Fruit fly (Drosophila melanogaster) Kc167 (cell line): Measurements from ENCODE around the gene CG11655.

Experiments
- Myc ChIP-seq: fragments of >200 bp; optimal IDR thresholded peaks from 2 replicates; lab custom pipeline; 2017; ENCODE audit warnings: missing external identifiers
- Sin3A ChIP-seq: fragments of >200 bp; optimal IDR thresholded peaks from 2 replicates; lab custom pipeline; 2018; ENCODE audit warnings: missing external identifiers
- h ChIP-seq: fragments of >200 bp; optimal IDR thresholded peaks from 3 replicates; lab custom pipeline; 2018; ENCODE audit warnings: missing external identifiers
- insv ChIP-seq: fragments of >200 bp; optimal IDR thresholded peaks from 3 replicates; lab custom pipeline; 2018; ENCODE audit warnings: missing external identifiers
- psq ChIP-seq: fragments of >200 bp; optimal IDR thresholded peaks from 2 replicates; lab custom pipeline; 2017; ENCODE audit warnings: missing external identifiers
- ttk ChIP-seq: sonication (Bioruptor generic); optimal IDR thresholded peaks from 2 replicates; lab custom pipeline; 2017; ENCODE audit warnings: missing external identifiers

Gene CG11655

dm6 chrX:15453121-15453520, at the start of gene CG11655:
Gene CG11655, plus strand, starts transcription at chrX:15453471.
- TF ChIP-seq h (lab: Kevin White, UChicago), result no peak
- TF ChIP-seq insv (lab: Kevin White, UChicago), result no peak
- TF ChIP-seq psq, result no peak
- no peak for TF ChIP-seq ttk (lab: Kevin White, UChicago)
- TF ChIP-seq Sin3A (lab: Kevin White, UChicago), result no peak
- no peak for TF ChIP-seq Myc (lab: Kevin White, UChicago)

dm6 chrX:15406811-15407210, 46.5 kb upstream of the CG11655 start:
- TF ChIP-seq Myc (lab: Kevin White, UChicago) (no peak), insv (lab: Kevin White, UChicago) (no peak), psq (no peak), Sin3A (lab: Kevin White, UChicago) (no peak), h (lab: Kevin White, UChicago) (no peak), ttk (lab: Kevin White, UChicago) (no peak)

DNA sequence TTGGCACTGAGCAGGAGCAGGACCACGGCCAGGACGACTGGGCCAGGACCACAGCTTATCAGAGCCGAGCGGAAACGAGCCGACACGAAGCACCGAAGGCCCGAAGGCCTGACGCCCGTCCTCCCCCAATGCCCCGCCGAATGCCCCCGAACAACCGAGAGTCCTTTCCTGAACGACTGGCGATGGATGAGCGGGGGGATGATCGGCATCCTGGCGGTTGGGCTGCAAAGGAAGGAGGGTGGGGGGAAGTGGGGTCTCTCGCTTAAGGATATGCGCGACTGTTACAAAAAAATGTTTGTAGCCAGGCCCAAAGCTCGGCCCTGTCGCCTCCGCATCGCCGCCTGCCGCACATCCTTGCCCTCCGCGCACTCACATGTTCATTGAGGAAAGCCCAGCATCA, 12.0 kb upstream of the CG11655 start, which contains the start of gene Cngl:
Cngl (minus strand) TSS at position 8 of the 400 bp plus-strand sequence.
- TF ChIP-seq ttk (lab: Kevin White, UChicago) (no peak), insv (lab: Kevin White, UChicago) (no peak)

- TF ChIP-seq Myc (lab: Kevin White, UChicago) (no peak), ttk (lab: Kevin White, UChicago) (no peak), insv (lab: Kevin White, UChicago) (no peak), psq (no peak), h (lab: Kevin White, UChicago) (no peak), Sin3A (lab: Kevin White, UChicago) (no peak)
Observed at dm6 chrX:15443502-15443901, 9.8 kb upstream of the CG11655 start.

dm6 chrX:15448136-15448535, 5.1 kb upstream of the CG11655 start:
- no peak for TF ChIP-seq Myc (lab: Kevin White, UChicago)
- TF ChIP-seq insv (lab: Kevin White, UChicago), result no peak
- no peak for TF ChIP-seq ttk (lab: Kevin White, UChicago)
- TF ChIP-seq psq, result no peak
- TF ChIP-seq Sin3A (lab: Kevin White, UChicago), result no peak
- TF ChIP-seq h (lab: Kevin White, UChicago), result no peak

dm6 chrX:15448809-15449208, 4.5 kb upstream of the CG11655 start:
- TF ChIP-seq ttk (lab: Kevin White, UChicago), result no peak
- no peak for TF ChIP-seq Myc (lab: Kevin White, UChicago)
- no peak for TF ChIP-seq Sin3A (lab: Kevin White, UChicago)
- TF ChIP-seq h (lab: Kevin White, UChicago), result no peak
- TF ChIP-seq insv (lab: Kevin White, UChicago), result no peak
- no peak for TF ChIP-seq psq

dm6 chrX:15449490-15450326, 3.6 kb upstream of the CG11655 start, which contains the start of the genes Scamp and Ahcy:
Gene Scamp, minus strand, starts transcription at chrX:15449883.
Gene Ahcy, plus strand, starts transcription at chrX:15450261.
- TF ChIP-seq insv (lab: Kevin White, UChicago), result no peak
- no peak for TF ChIP-seq Sin3A (lab: Kevin White, UChicago)
- TF ChIP-seq Myc (lab: Kevin White, UChicago), result no peak
- TF ChIP-seq ttk (lab: Kevin White, UChicago), result no peak
- TF ChIP-seq h (lab: Kevin White, UChicago), result no peak
- TF ChIP-seq psq, result no peak

DNA sequence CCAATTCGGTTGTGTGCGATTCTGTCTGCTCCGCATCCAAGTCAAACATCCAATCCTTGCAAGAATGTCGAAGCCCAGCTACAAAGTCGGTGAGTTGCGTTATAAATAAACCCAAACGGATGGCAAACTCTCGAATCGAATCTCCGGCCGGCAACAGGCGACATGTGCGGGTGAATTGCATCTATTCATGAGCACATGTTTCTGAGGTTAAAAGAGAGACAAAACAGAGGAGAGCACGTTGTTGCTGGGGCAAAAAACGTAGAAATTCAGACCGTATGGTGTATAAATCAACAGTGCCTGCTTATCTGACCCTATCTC, 3.0 kb upstream of the CG11655 start:
- no peak for TF ChIP-seq Myc (lab: Kevin White, UChicago)
- no peak for TF ChIP-seq insv (lab: Kevin White, UChicago)
- TF ChIP-seq Sin3A (lab: Kevin White, UChicago), result no peak
- TF ChIP-seq ttk (lab: Kevin White, UChicago), result no peak
- TF ChIP-seq psq, result no peak
- no peak for TF ChIP-seq h (lab: Kevin White, UChicago)

dm6 chrX:15462436-15462857, 9.2 kb downstream of the CG11655 start, which contains the start of the genes shtd, CG6294 and CG6299:
Gene shtd, minus strand, starts transcription at chrX:15462441.
Gene CG6294, plus strand, starts transcription at chrX:15462722.
Gene CG6299, plus strand, starts transcription at chrX:15462722.
- peak; percentile 87 for TF ChIP-seq insv (lab: Kevin White, UChicago)
- no peak for TF ChIP-seq Sin3A (lab: Kevin White, UChicago)

dm6 chrX:15464531-15464930, 11.3 kb downstream of the CG11655 start:
- TF ChIP-seq psq, result no peak
- TF ChIP-seq ttk (lab: Kevin White, UChicago), result no peak
- TF ChIP-seq Myc (lab: Kevin White, UChicago), result no peak
- TF ChIP-seq insv (lab: Kevin White, UChicago), result no peak
- TF ChIP-seq h (lab: Kevin White, UChicago), result no peak
- TF ChIP-seq Sin3A (lab: Kevin White, UChicago), result no peak

DNA sequence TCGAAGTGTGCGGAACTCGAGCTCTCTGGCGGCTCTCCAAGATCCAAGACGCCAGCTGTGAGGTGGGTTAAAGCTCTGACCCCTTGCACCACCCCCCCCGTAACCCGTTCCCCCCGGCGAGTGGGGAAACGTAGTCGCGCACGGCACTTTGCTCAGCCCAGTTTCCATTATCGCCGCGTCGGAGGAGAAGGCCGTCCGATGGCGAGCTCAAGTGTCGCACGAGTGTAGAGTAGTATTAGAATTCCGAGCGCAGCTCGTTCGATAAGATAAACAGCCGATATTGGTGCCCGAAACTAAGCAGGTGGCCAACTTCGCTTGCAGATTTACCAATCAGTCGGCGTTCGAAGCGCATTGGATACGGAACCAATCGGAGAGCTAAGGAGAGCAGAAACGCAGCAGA, 12.1 kb downstream of the CG11655 start:
- TF ChIP-seq Myc (lab: Kevin White, UChicago), result no peak
- TF ChIP-seq insv (lab: Kevin White, UChicago), result no peak
- TF ChIP-seq psq, result no peak
- no peak for TF ChIP-seq ttk (lab: Kevin White, UChicago)
- no peak for TF ChIP-seq Sin3A (lab: Kevin White, UChicago)
- TF ChIP-seq h (lab: Kevin White, UChicago), result no peak

DNA sequence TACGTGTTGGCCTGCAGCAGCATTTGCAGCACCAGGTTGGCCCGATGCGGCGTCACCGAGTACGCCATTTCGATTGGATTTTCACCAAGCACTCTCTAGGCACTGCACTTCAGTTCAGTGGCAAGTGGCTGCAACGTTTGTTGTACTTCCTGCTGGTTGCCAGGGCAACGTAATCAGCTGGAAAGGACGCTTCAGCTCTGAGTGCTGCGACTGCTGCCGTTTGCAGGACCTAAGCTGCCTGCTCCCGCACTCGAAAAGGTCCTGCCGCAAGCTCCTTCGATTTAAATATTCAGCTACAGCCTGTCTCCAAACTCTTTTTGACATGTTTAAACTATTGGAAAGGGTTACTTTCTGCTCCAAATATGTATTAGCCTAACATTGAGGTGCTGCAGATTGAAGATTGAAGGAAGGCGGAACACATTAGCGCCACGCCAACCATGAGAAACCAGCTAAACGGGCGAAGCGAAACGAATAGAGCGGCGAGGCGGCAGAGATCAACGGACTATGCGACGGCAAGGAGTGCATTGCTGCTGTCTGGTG, 14.2 kb downstream of the CG11655 start, which contains the start of the genes CG15642 and CG15641:
CG15642 (minus strand) TSS at position 356 of the 540 bp plus-strand sequence.
CG15641 (plus strand) TSS at position 490 of the 540 bp plus-strand sequence.
- no peak for TF ChIP-seq Sin3A (lab: Kevin White, UChicago)
